Worm (Caenorhabditis elegans): ENCODE results near the gene C05C12.4.
"Not testable (repeated sequence)": the region's sequence is repeated elsewhere in the genome, so short reads cannot be mapped to it uniquely, and the experiment has no call there.

The C05C12.4 gene

ce11 chrIV:11266090-11266489 is 18.2 kb upstream of the C05C12.4 start, which contains the start of gene col-127:
TSS of gene col-127 (minus strand) at chrIV:11266190.
- TF ChIP-seq ceh-63 (GFP tag; optimal IDR thresholded peaks at IDR 0.05) = no peak
- no peak for TF ChIP-seq pax-3 (tag; optimal IDR thresholded peaks at IDR 0.05)
- TF ChIP-seq hlh-17 (GFP tag; optimal IDR thresholded peaks at IDR 0.05; ENCODE audit: borderline replicate concordance) = no peak
- no peak for TF ChIP-seq fkh-4 (tag; optimal IDR thresholded peaks at IDR 0.05; ENCODE audit: borderline replicate concordance)
- no peak for TF ChIP-seq snu-23 (GFP tag; optimal IDR thresholded peaks at IDR 0.05)
- no peak for TF ChIP-seq lin-15B (tag; optimal IDR thresholded peaks at IDR 0.05)
- no peak for TF ChIP-seq egl-27 (tag; optimal IDR thresholded peaks at IDR 0.05)
- TF ChIP-seq lin-39 (tag; optimal IDR thresholded peaks at IDR 0.05) = no peak
- no peak for TF ChIP-seq zag-1 (tag; optimal IDR thresholded peaks at IDR 0.05)
- TF ChIP-seq lir-3 (tag; optimal IDR thresholded peaks at IDR 0.05; ENCODE audit: poor library complexity) = no peak
- no peak for TF ChIP-seq nhr-28 (tag; optimal IDR thresholded peaks at IDR 0.05)
- no peak for TF ChIP-seq mdl-1 (tag; optimal IDR thresholded peaks at IDR 0.05)
- TF ChIP-seq aly-2 (tag; optimal IDR thresholded peaks at IDR 0.05) = no peak
- no peak for TF ChIP-seq swsn-7 (tag; optimal IDR thresholded peaks at IDR 0.05)
- TF ChIP-seq sup-37 (GFP tag; optimal IDR thresholded peaks at IDR 0.05) = no peak
- no peak for TF ChIP-seq hlh-4 (tag; optimal IDR thresholded peaks at IDR 0.05)

ce11 chrIV:11263101-11263500 is 15.2 kb upstream of the C05C12.4 start, which contains the start of gene col-126:
TSS of gene col-126 (plus strand) at chrIV:11263401.
- not testable (repeated sequence) for TF ChIP-seq egl-27 (tag; optimal IDR thresholded peaks at IDR 0.05); ets-5 (GFP tag; IDR thresholded peaks at IDR 0.05); fkh-4 (tag; optimal IDR thresholded peaks at IDR 0.05; ENCODE audit: borderline replicate concordance)

ce11 chrIV:11261535-11261934 is 13.7 kb upstream of the C05C12.4 start, which contains the start of gene F54D1.1:
TSS of gene F54D1.1 (plus strand) at chrIV:11261835.
- TF ChIP-seq fkh-8 (tag; optimal IDR thresholded peaks at IDR 0.05) (peak; percentile 28), mdl-1 (tag; optimal IDR thresholded peaks at IDR 0.05) (no peak), dsc-1 (tag; optimal IDR thresholded peaks at IDR 0.05) (peak; percentile 70), sox-4 (tag; optimal IDR thresholded peaks at IDR 0.05) (no peak), egl-27 (tag; optimal IDR thresholded peaks at IDR 0.05) (no peak), irx-1 (tag; optimal IDR thresholded peaks at IDR 0.05) (no peak), xbp-1 (tag; optimal IDR thresholded peaks at IDR 0.05) (no peak), ets-5 (GFP tag; IDR thresholded peaks at IDR 0.05) (no peak)

ce11 chrIV:11260544-11261227 is 12.8 kb upstream of the C05C12.4 start, which contains the start of gene C05C12.5:
TSS of gene C05C12.5 (minus strand) at chrIV:11261185.
- TF ChIP-seq efl-1 (optimal IDR thresholded peaks at IDR 0.05) = no peak
- TF ChIP-seq efl-1 (GFP tag; optimal IDR thresholded peaks at IDR 0.05 in 1 of 2) = peak in 1 of 2 experiments; percentile 72
- no peak for TF ChIP-seq ceh-8 (GFP tag; optimal IDR thresholded peaks at IDR 0.05)
- TF ChIP-seq mep-1 (tag; optimal IDR thresholded peaks at IDR 0.05) = no peak
- TF ChIP-seq ces-1 (GFP tag; optimal IDR thresholded peaks at IDR 0.05) = no peak

ce11 chrIV:11259485-11259972 is 11.6 kb upstream of the C05C12.4 start, which contains the start of gene gtl-1:
TSS of gene gtl-1 (minus strand) at chrIV:11259535.
- TF ChIP-seq efl-1 (optimal IDR thresholded peaks at IDR 0.05) (no peak), efl-1 (GFP tag; optimal IDR thresholded peaks at IDR 0.05 in 1 of 2) (peak in 1 of 2 experiments; percentile 49), nhr-28 (tag; optimal IDR thresholded peaks at IDR 0.05) (no peak), elt-2 (tag; optimal IDR thresholded peaks at IDR 0.05) (peak; percentile 52), isw-1 (GFP tag; IDR thresholded peaks at IDR 0.05) (no peak), aha-1 (tag; optimal IDR thresholded peaks at IDR 0.05) (no peak), nhr-47 (tag; optimal IDR thresholded peaks at IDR 0.05) (no peak)

All from whole organism, L1 larva.